Fruit fly (Drosophila melanogaster) whole organism, embryonic: ENCODE data around the gene trk.

Experiments
- Awh ChIP-seq: fragments of 200-800 bp; sonication (Bioruptor generic); IDR thresholded peaks from 2 replicates; pipeline ENCODE4, ENCODE4 v1.3.6; 2022; ENCODE audit warnings: missing biosample characterization, missing genetic modification characterization
- BEAF-32 ChIP-seq: fragments of 200-800 bp; sonication (Bioruptor generic); optimal IDR thresholded peaks from 3 replicates; lab custom pipeline; 2017; ENCODE audit warnings: missing biosample characterization, missing genetic modification characterization, mild to moderate bottlenecking, moderate library complexity, missing genetic modification reagents
- Bteb2 ChIP-seq: fragments of 200-800 bp; sonication (Bioruptor generic); optimal IDR thresholded peaks from 2 replicates; lab custom pipeline; 2016; ENCODE audit warnings: missing biosample characterization, missing genetic modification characterization
- CG10565 ChIP-seq: fragments of 200-800 bp; sonication (Bioruptor generic); optimal IDR thresholded peaks from 3 replicates; lab custom pipeline; 2016; ENCODE audit warnings: missing biosample characterization, mild to moderate bottlenecking, missing genetic modification characterization
- CG10979 ChIP-seq: fragments of 200-800 bp; sonication (Bioruptor generic); optimal IDR thresholded peaks from 2 replicates; lab custom pipeline; 2018; ENCODE audit warnings: missing biosample characterization, mild to moderate bottlenecking, missing genetic modification characterization, moderate library complexity
- CG11085 ChIP-seq: fragments of 200-800 bp; sonication (Bioruptor generic); IDR thresholded peaks from 2 replicates; pipeline ENCODE4 v1.3.6; 2022; ENCODE audit warnings: missing biosample characterization, missing genetic modification characterization
- CG12391 ChIP-seq: fragments of 200-800 bp; sonication (Bioruptor generic); optimal IDR thresholded peaks from 3 replicates; lab custom pipeline; 2018; ENCODE audit warnings: missing biosample characterization, mild to moderate bottlenecking, missing genetic modification characterization, moderate library complexity
- CG13287 ChIP-seq: fragments of 200-800 bp; sonication (Bioruptor generic); IDR thresholded peaks from 2 replicates; pipeline ENCODE4 v1.3.6; 2022; ENCODE audit warnings: missing biosample characterization, missing genetic modification characterization; ENCODE audit not compliant: partially characterized antibody
- CG13296 ChIP-seq: fragments of 200-800 bp; sonication (Bioruptor generic); optimal IDR thresholded peaks from 3 replicates; lab custom pipeline; 2018; ENCODE audit warnings: missing biosample characterization, mild to moderate bottlenecking, missing genetic modification characterization
- CG13894 ChIP-seq: fragments of 200-800 bp; sonication (Bioruptor generic); optimal IDR thresholded peaks from 3 replicates; lab custom pipeline; 2018; ENCODE audit warnings: missing biosample characterization, mild to moderate bottlenecking, missing genetic modification characterization, moderate library complexity
- CG14441 ChIP-seq: fragments of 200-800 bp; sonication (Bioruptor generic); IDR thresholded peaks from 2 replicates; pipeline ENCODE4 v1.3.6; 2022; ENCODE audit warnings: missing biosample characterization, missing genetic modification characterization
- CG1603 ChIP-seq: fragments of 200-800 bp; sonication (Bioruptor generic); optimal IDR thresholded peaks from 2 replicates; lab custom pipeline; 2019; ENCODE audit warnings: missing biosample characterization, mild to moderate bottlenecking, missing genetic modification characterization, moderate library complexity
- CG17328 ChIP-seq: fragments of 200-800 bp; sonication (Bioruptor generic); IDR thresholded peaks from 2 replicates; pipeline ENCODE4 v1.3.6; 2022; ENCODE audit warnings: missing biosample characterization, missing genetic modification characterization
- CG17361 ChIP-seq: fragments of 200-800 bp; sonication (Bioruptor generic); IDR thresholded peaks from 3 replicates; pipeline ENCODE4 v1.3.6; 2022; ENCODE audit warnings: missing biosample characterization, missing genetic modification characterization
- CG2199 ChIP-seq: fragments of 200-800 bp; sonication (Bioruptor generic); IDR thresholded peaks from 3 replicates; pipeline ENCODE4 v1.3.6; 2022; ENCODE audit warnings: missing biosample characterization, missing genetic modification characterization
- CG30403 ChIP-seq: fragments of 200-800 bp; sonication (Bioruptor generic); optimal IDR thresholded peaks from 3 replicates; lab custom pipeline; 2016; ENCODE audit warnings: missing biosample characterization, missing genetic modification characterization
- CG8290 ChIP-seq, 3 experiments: fragments of 200-800 bp; sonication (Bioruptor generic); optimal IDR thresholded peaks; 2 replicates each; lab custom pipeline; 2016 to 2019; ENCODE audit warnings: missing biosample characterization in 3 of 3, missing genetic modification characterization in 3 of 3, mild to moderate bottlenecking in 2 of 3, moderate library complexity in 1 of 3
- CG8359 ChIP-seq: fragments of 200-800 bp; sonication (Bioruptor generic); optimal IDR thresholded peaks from 2 replicates; lab custom pipeline; 2017; ENCODE audit warnings: missing biosample characterization, mild to moderate bottlenecking, missing genetic modification characterization, borderline replicate concordance
- CG8388 ChIP-seq: fragments of 200-800 bp; sonication (Bioruptor generic); optimal IDR thresholded peaks from 2 replicates; lab custom pipeline; 2019; ENCODE audit warnings: missing biosample characterization, mild to moderate bottlenecking, missing genetic modification characterization, moderate library complexity
- CG9932 ChIP-seq: fragments of 200-800 bp; sonication (Bioruptor generic); IDR thresholded peaks from 2 replicates; pipeline ENCODE4 v1.3.6; 2022; ENCODE audit warnings: missing biosample characterization, missing genetic modification characterization
- D19A ChIP-seq: fragments of 200-800 bp; optimal IDR thresholded peaks from 3 replicates; lab custom pipeline; 2019; ENCODE audit warnings: missing biosample characterization, mild to moderate bottlenecking, missing genetic modification characterization, moderate library complexity
- D19B ChIP-seq: fragments of 200-800 bp; sonication (Bioruptor generic); optimal IDR thresholded peaks from 2 replicates; lab custom pipeline; 2017; ENCODE audit warnings: missing biosample characterization, mild to moderate bottlenecking, missing genetic modification characterization
- Elba2 ChIP-seq: fragments of 200-800 bp; sonication (Bioruptor generic); optimal IDR thresholded peaks from 3 replicates; lab custom pipeline; 2016; ENCODE audit warnings: missing biosample characterization, missing genetic modification characterization
- Fer3 ChIP-seq: fragments of 200-800 bp; sonication (Bioruptor generic); optimal IDR thresholded peaks from 2 replicates; lab custom pipeline; 2018; ENCODE audit warnings: missing biosample characterization, mild to moderate bottlenecking, missing genetic modification characterization, moderate library complexity
- H2.0 ChIP-seq: fragments of 200-800 bp; sonication (Bioruptor generic); IDR thresholded peaks from 2 replicates; pipeline ENCODE4 v1.3.6; 2022; ENCODE audit warnings: missing biosample characterization, missing genetic modification characterization
- Nf-YB ChIP-seq: fragments of 200-800 bp; sonication (Bioruptor generic); optimal IDR thresholded peaks from 3 replicates; lab custom pipeline; 2019; ENCODE audit warnings: missing biosample characterization, mild to moderate bottlenecking, missing genetic modification characterization, moderate library complexity
- NfI ChIP-seq: fragments of 200-800 bp; sonication (Bioruptor generic); optimal IDR thresholded peaks from 3 replicates; lab custom pipeline; 2018; ENCODE audit warnings: missing biosample characterization, mild to moderate bottlenecking, missing genetic modification characterization, moderate library complexity
- Opbp ChIP-seq: fragments of 200-800 bp; sonication (Bioruptor generic); IDR thresholded peaks from 3 replicates; pipeline ENCODE4 v1.3.6; 2022; ENCODE audit warnings: missing biosample characterization, missing genetic modification characterization; ENCODE audit not compliant: partially characterized antibody
- Tbp ChIP-seq: fragments of >200 bp; optimal IDR thresholded peaks from 2 replicates; lab custom pipeline; 2018; ENCODE audit warnings: missing biosample characterization, missing genetic modification characterization
- bbx ChIP-seq: fragments of 200-800 bp; sonication (Bioruptor generic); IDR thresholded peaks from 2 replicates; pipeline ENCODE4 v1.3.6; 2022; ENCODE audit warnings: missing biosample characterization, missing genetic modification characterization; ENCODE audit not compliant: partially characterized antibody
- bigmax ChIP-seq: fragments of 200-800 bp; sonication (Bioruptor generic); optimal IDR thresholded peaks from 2 replicates; lab custom pipeline; 2018; ENCODE audit warnings: missing biosample characterization, mild to moderate bottlenecking, missing genetic modification characterization
- croc ChIP-seq: fragments of 200-800 bp; sonication (Bioruptor generic); conservative IDR thresholded peaks from 3 replicates; pipeline ENCODE4 v1.3.6; 2022; ENCODE audit warnings: missing biosample characterization, missing genetic modification characterization
- disco-r ChIP-seq: fragments of 200-800 bp; sonication (Bioruptor generic); optimal IDR thresholded peaks from 2 replicates; lab custom pipeline; 2016; ENCODE audit warnings: missing biosample characterization, missing genetic modification characterization
- gt ChIP-seq: fragments of 200-800 bp; sonication (Bioruptor generic); IDR thresholded peaks from 2 replicates; pipeline ENCODE4 v1.3.6; 2022; ENCODE audit warnings: missing biosample characterization, missing genetic modification characterization
- ken ChIP-seq: fragments of 200-800 bp; sonication (Bioruptor generic); IDR thresholded peaks from 3 replicates; pipeline ENCODE4 v1.3.6; 2022; ENCODE audit warnings: missing biosample characterization, missing genetic modification characterization
- klu ChIP-seq: fragments of 200-800 bp; sonication (Bioruptor generic); IDR thresholded peaks from 2 replicates; pipeline ENCODE4 v1.3.6; 2022; ENCODE audit warnings: missing biosample characterization, missing genetic modification characterization
- mld ChIP-seq: fragments of 200-800 bp; sonication (Bioruptor generic); IDR thresholded peaks from 3 replicates; pipeline ENCODE4 v1.3.6; 2022; ENCODE audit warnings: missing biosample characterization, missing genetic modification characterization; ENCODE audit not compliant: partially characterized antibody
- nmo ChIP-seq: fragments of 200-800 bp; sonication (Bioruptor generic); optimal IDR thresholded peaks from 2 replicates; lab custom pipeline; 2018; ENCODE audit warnings: missing biosample characterization, mild to moderate bottlenecking, missing genetic modification characterization, moderate library complexity
- nom ChIP-seq: fragments of 200-800 bp; sonication (Bioruptor generic); optimal IDR thresholded peaks from 2 replicates; lab custom pipeline; 2017; ENCODE audit warnings: missing biosample characterization, missing genetic modification characterization, mild to moderate bottlenecking, moderate library complexity, missing genetic modification reagents
- pita ChIP-seq: fragments of 200-800 bp; sonication (Bioruptor generic); optimal IDR thresholded peaks from 2 replicates; lab custom pipeline; 2017; ENCODE audit warnings: missing biosample characterization, mild to moderate bottlenecking, missing genetic modification characterization
- repo ChIP-seq: fragments of 200-800 bp; sonication (Bioruptor generic); optimal IDR thresholded peaks from 2 replicates; lab custom pipeline; 2016; ENCODE audit warnings: missing biosample characterization, missing genetic modification characterization
- run ChIP-seq: fragments of 200-800 bp; sonication (Bioruptor generic); optimal IDR thresholded peaks from 3 replicates; lab custom pipeline; 2018; ENCODE audit warnings: missing biosample characterization, mild to moderate bottlenecking, missing genetic modification characterization
- salm ChIP-seq: fragments of 200-800 bp; sonication (Bioruptor generic); optimal IDR thresholded peaks from 2 replicates; lab custom pipeline; 2018; ENCODE audit warnings: missing biosample characterization, mild to moderate bottlenecking, missing genetic modification characterization
- scrt ChIP-seq: fragments of 200-800 bp; sonication (Bioruptor generic); optimal IDR thresholded peaks from 2 replicates; lab custom pipeline; 2018; ENCODE audit warnings: missing biosample characterization, mild to moderate bottlenecking, missing genetic modification characterization, moderate library complexity
- so ChIP-seq: fragments of 200-800 bp; sonication (Bioruptor generic); IDR thresholded peaks from 3 replicates; pipeline ENCODE4 v1.3.6; 2022; ENCODE audit warnings: missing biosample characterization, missing genetic modification characterization
- sqz ChIP-seq: fragments of 200-800 bp; sonication (Bioruptor generic); optimal IDR thresholded peaks from 3 replicates; lab custom pipeline; 2018; ENCODE audit warnings: missing biosample characterization, mild to moderate bottlenecking, missing genetic modification characterization
- sug ChIP-seq: fragments of 200-800 bp; optimal IDR thresholded peaks from 2 replicates; lab custom pipeline; 2019; ENCODE audit warnings: missing biosample characterization, mild to moderate bottlenecking, missing genetic modification characterization, moderate library complexity
- tin ChIP-seq: fragments of 200-800 bp; sonication (Bioruptor generic); optimal IDR thresholded peaks from 3 replicates; lab custom pipeline; 2016; ENCODE audit warnings: missing biosample characterization, missing genetic modification characterization

The trk gene

DNA sequence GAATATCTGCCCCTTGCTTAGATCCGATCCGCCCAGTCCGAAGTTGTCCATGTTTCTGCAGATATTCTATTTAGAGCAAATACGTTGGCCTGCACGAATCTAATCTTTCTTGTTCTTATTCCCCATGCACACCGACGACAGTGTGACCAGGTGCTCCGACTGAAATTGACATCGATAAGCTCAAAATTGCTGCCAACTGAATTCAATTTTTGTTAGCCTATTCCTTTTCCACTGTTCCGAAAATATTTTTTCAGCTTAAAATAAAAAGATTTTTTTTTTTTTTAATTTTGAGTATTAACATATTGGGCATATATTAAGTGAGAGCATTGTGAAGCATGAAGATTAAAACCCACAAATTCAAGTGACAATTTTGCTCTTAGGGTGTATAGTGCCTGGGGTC, 31.7 kb upstream of the trk start, which contains the start of gene nmd (continued):
- TF ChIP-seq sug (tag; lab: Kevin White, UChicago) (peak; percentile 17), nom (peak; percentile 24), NfI (GFP tag; lab: Kevin White, UChicago) (peak; percentile 20), CG11085 (GFP tag; lab: Robert Waterston, UW) (no peak), Awh (GFP tag; lab: Robert Waterston, UW) (0 out of 2 replicates have a peak, but pooled peaks have one; percentile 28), sqz (GFP tag; lab: Kevin White, UChicago) (no peak), Fer3 (tag; lab: Kevin White, UChicago) (no peak), Tbp (GFP tag; lab: Kevin White, UChicago) (no peak), CG13894 (peak; percentile 26), CG8359 (no peak), CG8290 (GFP tag; optimal IDR thresholded peaks at IDR 0.05; lab: Kevin White, UChicago) (peak; percentile 73), CG8290 (tag; optimal IDR thresholded peaks at IDR 0.05; lab: Kevin White, UChicago) (peak in 1 of 2 experiments; percentile 22), CG2199 (GFP tag; lab: Robert Waterston, UW) (no peak), run (no peak), pita (GFP tag; lab: Kevin White, UChicago) (no peak), CG30403 (GFP tag; lab: Kevin White, UChicago) (peak; percentile 21), CG10979 (tag; lab: Kevin White, UChicago) (peak; percentile 7), Elba2 (GFP tag; lab: Kevin White, UChicago) (peak; percentile 64), H2.0 (GFP tag; lab: Robert Waterston, UW) (no peak), CG1603 (peak; percentile 63), bigmax (GFP tag; lab: Kevin White, UChicago) (no peak), CG10565 (no peak), croc (no peak)
- TF ChIP-seq, all 482 proteins: peak for 96

DNA sequence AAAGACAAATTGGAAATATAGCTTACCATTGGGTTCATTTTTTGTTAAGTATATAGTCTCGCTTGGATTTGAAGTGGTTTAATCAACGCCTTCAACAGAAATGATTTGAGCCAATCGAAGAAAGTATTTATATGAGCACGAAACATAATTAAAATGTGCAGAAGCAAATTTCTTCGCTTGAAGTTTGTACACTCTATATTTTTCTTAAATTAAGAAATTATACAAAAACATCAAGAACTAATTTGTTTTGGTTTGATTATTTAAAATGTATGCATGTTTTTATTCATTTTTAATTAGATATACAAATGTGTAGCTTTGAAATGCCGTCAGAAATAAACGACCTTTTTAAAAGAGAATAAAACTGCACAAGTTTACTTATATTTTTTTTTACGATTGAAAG, 29.8 kb upstream of the trk start, which contains the start of gene CG13138:
Gene CG13138 (minus strand): TSS at position 101 of the 400 bp plus-strand sequence.
- TF ChIP-seq CG30403 (GFP tag; lab: Kevin White, UChicago): no peak
- TF ChIP-seq D19A (tag; lab: Kevin White, UChicago): peak; percentile 8

DNA sequence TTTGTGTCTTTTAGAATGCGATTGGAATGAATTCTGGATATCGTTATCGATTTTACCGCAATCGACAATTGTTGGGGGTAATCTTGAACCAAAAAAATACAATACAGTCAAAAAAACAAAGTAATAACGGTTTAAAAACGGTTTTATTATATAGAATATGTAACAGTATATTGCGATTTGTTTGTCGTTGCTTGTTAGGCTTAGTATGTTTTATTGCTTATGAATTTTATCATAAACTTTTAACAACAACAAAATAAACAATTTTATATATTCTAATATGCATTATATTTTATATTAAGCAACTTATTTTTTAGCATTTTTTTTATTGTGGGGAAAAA, 27.7 kb upstream of the trk start, which contains the start of gene CYLD:
Gene CYLD (minus strand): TSS at position 38 of the 338 bp plus-strand sequence.
- no peak for TF ChIP-seq D19B
- TF ChIP-seq nmo (GFP tag; lab: Kevin White, UChicago): peak; percentile 71
- TF ChIP-seq CG13287 (GFP tag; lab: Robert Waterston, UW): no peak; the same call in 1 of the 2 replicates
- TF ChIP-seq tin (GFP tag; lab: Kevin White, UChicago): peak; percentile 54
- peak; percentile 66 for TF ChIP-seq Nf-YB (GFP tag; lab: Kevin White, UChicago)
- TF ChIP-seq CG8388 (GFP tag; lab: Kevin White, UChicago): peak; percentile 76
- peak; percentile 75; the same call in 2 of the 3 replicates for TF ChIP-seq CG17361 (GFP tag; lab: Robert Waterston, UW)
- peak; percentile 82 for TF ChIP-seq CG17328 (GFP tag; lab: Robert Waterston, UW)
- peak; percentile 87 for TF ChIP-seq CG12391 (tag; lab: Kevin White, UChicago)
- TF ChIP-seq mld: no peak
- TF ChIP-seq Opbp: no peak
- TF ChIP-seq salm (tag; lab: Kevin White, UChicago): peak; percentile 63
- peak; percentile 24 for TF ChIP-seq Bteb2 (GFP tag; lab: Kevin White, UChicago)
- no peak for TF ChIP-seq klu (GFP tag; lab: Robert Waterston, UW)
- no peak for TF ChIP-seq disco-r (GFP tag; lab: Kevin White, UChicago)
- no peak for TF ChIP-seq gt (GFP tag; lab: Robert Waterston, UW)
- TF ChIP-seq scrt: no peak
- no peak for TF ChIP-seq repo (GFP tag; lab: Kevin White, UChicago)
- 0 out of 2 replicates have a peak, but pooled peaks have one; percentile 39 for TF ChIP-seq CG14441 (GFP tag; lab: Robert Waterston, UW)
- TF ChIP-seq CG9932 (GFP tag; lab: Robert Waterston, UW): no peak
- TF ChIP-seq bbx (GFP tag; lab: Robert Waterston, UW): no peak
- TF ChIP-seq BEAF-32 (GFP tag; lab: Kevin White, UChicago): peak; percentile 15
- TF ChIP-seq CG13296 (GFP tag; lab: Kevin White, UChicago): peak; percentile 72
- no peak; the same call in 2 of the 3 replicates for TF ChIP-seq ken (GFP tag; lab: Robert Waterston, UW)
- no peak for TF ChIP-seq so (GFP tag; lab: Robert Waterston, UW)
